Fruit fly (Drosophila melanogaster): ENCODE measurements around the gene CG12708.

- peak; percentile 76 for TF ChIP-seq tio (GFP tag; optimal IDR thresholded peaks at IDR 0.05)
- peak; percentile 77 for TF ChIP-seq CG6654 (GFP tag; optimal IDR thresholded peaks at IDR 0.05)
- TF ChIP-seq zfh1 (GFP tag; IDR thresholded peaks at IDR 0.05): peak; percentile 97
- peak; percentile 90 for TF ChIP-seq zen (tag; optimal IDR thresholded peaks at IDR 0.05)
- TF ChIP-seq CTCF (GFP tag; optimal IDR thresholded peaks at IDR 0.05): peak; percentile 29
- peak; percentile 36 for TF ChIP-seq CG10431 (GFP tag; optimal IDR thresholded peaks at IDR 0.05)
- TF ChIP-seq CG18619 (GFP tag; optimal IDR thresholded peaks at IDR 0.05): peak; percentile 87
Measured at dm6 chrX:15697581-15698208, 22.4 kb downstream of the CG12708 start.
